Worm (Caenorhabditis elegans): ENCODE results near the gene gst-37.
A peak's percentile ranks its signal among the peaks of the same experiment; 100 is the strongest.

The gst-37 gene

DNA sequence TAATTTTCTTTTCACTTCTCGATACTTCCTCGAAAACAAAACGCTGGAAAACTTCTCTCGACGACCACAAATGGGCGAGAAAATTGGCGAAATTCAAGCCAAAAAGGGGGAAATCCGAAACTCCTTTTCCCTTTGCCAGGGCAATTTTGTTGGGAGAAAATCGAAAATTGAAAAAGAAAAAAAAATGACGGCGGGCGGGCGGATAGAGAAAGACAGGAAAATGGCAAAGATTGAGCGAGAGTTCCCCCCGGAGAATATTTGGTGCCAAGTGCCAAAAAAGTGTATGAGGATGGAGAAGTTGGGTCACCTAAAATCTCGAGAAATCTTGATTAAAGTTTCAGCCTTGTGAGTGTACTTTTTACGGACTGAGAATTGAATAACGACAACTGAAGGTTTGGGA, 33.1 kb upstream of the gst-37 start:
- TF ChIP-seq ZK546.5 (tag; optimal IDR thresholded peaks at IDR 0.05), result no peak
- TF ChIP-seq nhr-237 (tag; optimal IDR thresholded peaks at IDR 0.05), result no peak
- no peak for TF ChIP-seq nhr-67 (tag; optimal IDR thresholded peaks at IDR 0.05)
- TF ChIP-seq lin-15B (tag; optimal IDR thresholded peaks at IDR 0.05), result no peak
- no peak for TF ChIP-seq unc-62 (GFP tag; optimal IDR thresholded peaks at IDR 0.05)
- no peak for TF ChIP-seq nhr-43 (tag; optimal IDR thresholded peaks at IDR 0.05; ENCODE audit: poor library complexity, severe bottlenecking)
- no peak for TF ChIP-seq fkh-2 (tag; optimal IDR thresholded peaks at IDR 0.05)
- TF ChIP-seq ceh-9 (tag; optimal IDR thresholded peaks at IDR 0.05), result no peak
- TF ChIP-seq elt-2 (tag; optimal IDR thresholded peaks at IDR 0.05), result no peak
- TF ChIP-seq nhr-23 (tag; optimal IDR thresholded peaks at IDR 0.05), result no peak
- TF ChIP-seq nhr-11 (tag; optimal IDR thresholded peaks at IDR 0.05), result no peak
- no peak for TF ChIP-seq tbx-2 (tag; optimal IDR thresholded peaks at IDR 0.05)
- TF ChIP-seq jun-1 (tag; optimal IDR thresholded peaks at IDR 0.05), result no peak
- no peak for TF ChIP-seq ztf-11 (tag; optimal IDR thresholded peaks at IDR 0.05)
- TF ChIP-seq fos-1 (tag; optimal IDR thresholded peaks at IDR 0.05), result no peak
- TF ChIP-seq nfya-1 (tag; optimal IDR thresholded peaks at IDR 0.05; ENCODE audit: insufficient read depth), result no peak
- no peak for TF ChIP-seq lsy-12 (tag; optimal IDR thresholded peaks at IDR 0.05)

DNA sequence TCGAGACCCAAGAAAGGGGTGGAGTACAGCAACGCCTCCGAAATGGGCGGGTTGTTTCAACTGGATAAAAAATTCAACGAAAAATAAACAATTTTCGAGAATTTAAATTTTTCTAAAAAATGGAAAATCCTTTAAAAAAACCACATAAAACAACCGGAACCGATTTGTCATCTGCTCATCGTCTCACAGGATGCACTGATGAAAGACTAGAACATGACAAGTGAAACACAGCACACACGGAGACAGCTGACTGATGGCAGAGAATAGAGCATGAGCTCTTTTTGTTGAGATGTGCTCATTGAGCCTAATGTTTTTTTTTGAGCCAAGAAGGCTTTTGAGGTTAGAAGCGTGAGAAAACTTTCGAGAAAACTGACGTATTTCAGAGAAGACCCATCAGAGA, 31.4 kb upstream of the gst-37 start:
- no peak for TF ChIP-seq snpc-4 (tag; optimal IDR thresholded peaks at IDR 0.05)
- no peak for TF ChIP-seq R02D3.7 (tag; optimal IDR thresholded peaks at IDR 0.05)
- TF ChIP-seq jun-1 (tag; optimal IDR thresholded peaks at IDR 0.05), result no peak
- no peak for TF ChIP-seq nhr-77 (tag; optimal IDR thresholded peaks at IDR 0.05)
- no peak for TF ChIP-seq elt-2 (tag; optimal IDR thresholded peaks at IDR 0.05)
- TF ChIP-seq lsy-12 (tag; optimal IDR thresholded peaks at IDR 0.05), result no peak
- no peak for TF ChIP-seq unc-39 (tag; optimal IDR thresholded peaks at IDR 0.05)
- TF ChIP-seq nhr-25 (tag; optimal IDR thresholded peaks at IDR 0.05), result no peak
- peak; percentile 76 for TF ChIP-seq lin-39 (tag; optimal IDR thresholded peaks at IDR 0.05)
- TF ChIP-seq nhr-67 (tag; optimal IDR thresholded peaks at IDR 0.05), result no peak
- no peak for TF ChIP-seq mml-1 (tag; optimal IDR thresholded peaks at IDR 0.05)
- TF ChIP-seq ztf-4 (tag; optimal IDR thresholded peaks at IDR 0.05), result no peak
- TF ChIP-seq ceh-16 (tag; optimal IDR thresholded peaks at IDR 0.05), result no peak
- no peak for TF ChIP-seq ama-1 (optimal IDR thresholded peaks at IDR 0.05)
- TF ChIP-seq pha-4 (tag; optimal IDR thresholded peaks at IDR 0.05), result no peak
- peak; percentile 9 for TF ChIP-seq unc-62 (GFP tag; optimal IDR thresholded peaks at IDR 0.05)

DNA sequence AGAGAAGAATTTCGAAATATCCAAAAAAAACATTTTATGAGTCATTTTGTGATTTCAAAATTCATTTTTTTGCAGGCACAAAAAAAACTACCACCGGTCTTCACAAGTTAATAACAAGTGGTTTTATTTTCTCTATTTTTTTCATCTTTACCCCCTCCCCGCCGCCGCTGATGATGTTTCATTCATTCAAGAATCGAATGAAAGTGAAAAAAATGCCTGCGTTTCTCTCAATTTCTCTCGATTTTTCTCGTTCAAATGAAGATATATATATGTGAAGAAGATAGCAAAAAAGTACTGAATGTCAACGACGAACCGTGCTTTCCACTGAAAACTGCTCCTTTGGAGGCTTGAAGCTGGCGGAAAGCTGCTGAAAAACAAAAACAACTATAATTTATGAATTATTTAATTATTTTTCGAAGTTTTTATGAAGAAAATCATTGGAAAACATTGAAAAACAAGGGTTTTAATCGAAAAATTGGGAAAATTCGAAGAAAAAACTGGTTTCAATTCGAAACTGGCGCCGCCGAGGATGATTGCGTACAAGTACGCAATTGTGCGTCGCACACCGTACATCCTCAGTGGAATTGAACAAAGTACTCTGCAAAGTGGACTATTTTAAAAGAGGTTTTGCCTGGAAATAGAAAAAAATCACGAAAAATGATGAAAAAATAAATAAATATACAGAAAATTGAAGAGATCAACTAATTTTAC, 28.7 kb upstream of the gst-37 start, which contains the start of gene zig-11:
TSS of gene zig-11 (minus strand) at position 373 of the 711 bp plus-strand sequence.
- TF ChIP-seq zag-1 (tag; optimal IDR thresholded peaks at IDR 0.05), result no peak
- TF ChIP-seq tbx-2 (tag; optimal IDR thresholded peaks at IDR 0.05), result no peak
- TF ChIP-seq nhr-237 (tag; optimal IDR thresholded peaks at IDR 0.05), result no peak
- peak; percentile 49 for TF ChIP-seq nfya-1 (tag; optimal IDR thresholded peaks at IDR 0.05; ENCODE audit: insufficient read depth)
- no peak for TF ChIP-seq lin-39 (tag; optimal IDR thresholded peaks at IDR 0.05)
- TF ChIP-seq nhr-43 (tag; optimal IDR thresholded peaks at IDR 0.05; ENCODE audit: poor library complexity, severe bottlenecking), result no peak
- no peak for TF ChIP-seq mml-1 (tag; optimal IDR thresholded peaks at IDR 0.05)
- peak; percentile 28 for TF ChIP-seq lin-15B (tag; optimal IDR thresholded peaks at IDR 0.05)

DNA sequence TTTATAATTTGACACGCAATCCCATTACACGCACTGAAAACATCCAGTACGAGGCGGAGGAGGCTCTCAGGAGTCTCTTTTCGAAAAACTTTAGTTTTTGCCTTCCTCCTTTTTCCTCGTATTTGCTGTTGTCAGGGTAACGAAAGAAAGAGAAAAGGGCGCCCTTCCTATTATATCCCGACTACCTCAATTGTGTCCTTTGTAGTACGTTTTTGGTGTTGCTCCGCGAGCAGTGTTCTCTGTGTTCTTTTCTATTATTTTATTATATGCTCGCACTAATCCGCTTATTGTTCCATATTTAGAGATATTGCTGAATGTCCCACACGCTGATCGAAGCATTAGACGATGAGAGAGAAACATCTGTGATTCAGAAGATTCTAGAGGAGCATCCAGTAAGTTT, 25.9 kb upstream of the gst-37 start, which contains the start of gene nphp-2:
TSS of gene nphp-2 (plus strand) at position 301 of the 400 bp plus-strand sequence.
- no peak for TF ChIP-seq nhr-12 (tag; optimal IDR thresholded peaks at IDR 0.05)
- TF ChIP-seq pha-4 (tag; optimal IDR thresholded peaks at IDR 0.05), result no peak
- TF ChIP-seq ceh-28 (tag; optimal IDR thresholded peaks at IDR 0.05), result no peak
- TF ChIP-seq hmg-11 (tag; optimal IDR thresholded peaks at IDR 0.05), result no peak
- no peak for TF ChIP-seq elt-1 (tag; optimal IDR thresholded peaks at IDR 0.05)
- TF ChIP-seq pqm-1 (tag; optimal IDR thresholded peaks at IDR 0.05), result no peak
- no peak for TF ChIP-seq ztf-11 (tag; optimal IDR thresholded peaks at IDR 0.05)
- TF ChIP-seq nhr-76 (tag; optimal IDR thresholded peaks at IDR 0.05), result no peak

DNA sequence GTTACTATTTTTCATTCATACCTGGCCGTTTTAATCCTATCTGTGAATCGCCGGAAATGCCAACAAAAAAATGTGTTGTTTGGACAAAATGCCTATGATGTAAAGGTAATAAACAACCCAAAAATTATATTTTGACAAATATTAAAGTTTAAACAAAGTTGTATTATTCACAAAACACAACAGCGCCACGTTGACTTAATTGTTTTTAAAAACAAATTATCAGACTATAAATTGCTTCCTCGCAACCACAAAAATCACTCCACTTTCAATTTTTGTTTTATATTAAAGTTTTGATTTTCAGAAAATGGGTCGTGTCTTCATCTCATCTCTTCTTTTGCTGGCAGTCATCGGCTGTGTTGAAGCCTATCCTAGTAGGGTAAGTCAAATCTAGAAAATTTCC, 14.1 kb upstream of the gst-37 start, which contains the start of gene Y32G9A.5:
TSS of gene Y32G9A.5 (plus strand) at position 301 of the 400 bp plus-strand sequence.
- TF ChIP-seq ceh-9 (tag; optimal IDR thresholded peaks at IDR 0.05) (no peak), nhr-12 (tag; optimal IDR thresholded peaks at IDR 0.05) (no peak), elt-1 (tag; optimal IDR thresholded peaks at IDR 0.05) (no peak), hmg-11 (tag; optimal IDR thresholded peaks at IDR 0.05) (no peak), tbx-2 (tag; optimal IDR thresholded peaks at IDR 0.05) (no peak), nhr-43 (tag; optimal IDR thresholded peaks at IDR 0.05; ENCODE audit: poor library complexity, severe bottlenecking) (no peak), zag-1 (tag; optimal IDR thresholded peaks at IDR 0.05) (no peak), nhr-11 (tag; optimal IDR thresholded peaks at IDR 0.05) (no peak), unc-39 (tag; optimal IDR thresholded peaks at IDR 0.05) (no peak), eor-1 (tag; optimal IDR thresholded peaks at IDR 0.05) (no peak), aly-2 (tag; optimal IDR thresholded peaks at IDR 0.05) (no peak), mdl-1 (tag; optimal IDR thresholded peaks at IDR 0.05) (no peak), nhr-237 (tag; optimal IDR thresholded peaks at IDR 0.05) (no peak), nhr-28 (tag; optimal IDR thresholded peaks at IDR 0.05) (no peak), ama-1 (optimal IDR thresholded peaks at IDR 0.05) (no peak), lsy-12 (tag; optimal IDR thresholded peaks at IDR 0.05) (no peak)
